Worm (Caenorhabditis elegans) whole organism, early embryonic: ENCODE measurements around the gene let-413.

Source experiments
- B0310.2 ChIP-seq: sonication (generic microtip); optimal IDR thresholded peaks from 2 replicates; lab custom pipeline; 2016; ENCODE audit warnings: mild to moderate bottlenecking, missing genetic modification characterization, missing compliant biosample characterization
- F13C5.2 ChIP-seq: sonication (generic microtip); optimal IDR thresholded peaks from 2 replicates; lab custom pipeline; 2017; ENCODE audit warnings: mild to moderate bottlenecking, missing genetic modification characterization, inconsistent platforms, missing compliant biosample characterization
- aly-1 ChIP-seq: sonication (generic microtip); optimal IDR thresholded peaks from 2 replicates; lab custom pipeline; 2016; ENCODE audit warnings: missing genetic modification characterization, missing compliant biosample characterization
- ama-1 ChIP-seq: fragments of 150-350 bp; optimal IDR thresholded peaks from 2 replicates; lab custom pipeline; 2014
- ceh-13 ChIP-seq: fragments of 200-800 bp; sonication (Bioruptor generic); optimal IDR thresholded peaks from 2 replicates; lab custom pipeline; 2018; ENCODE audit warnings: mild to moderate bottlenecking, missing genetic modification characterization, missing compliant biosample characterization
- ceh-36 ChIP-seq: sonication (generic microtip); optimal IDR thresholded peaks from 2 replicates; lab custom pipeline; 2016; ENCODE audit warnings: missing genetic modification characterization, inconsistent platforms, missing compliant biosample characterization
- ets-7 ChIP-seq: sonication (generic microtip); optimal IDR thresholded peaks from 2 replicates; lab custom pipeline; 2016; ENCODE audit warnings: missing genotype, missing genetic modification characterization, missing compliant biosample characterization
- flt-1 ChIP-seq: fragments of 200-800 bp; sonication (Bioruptor generic); IDR thresholded peaks from 2 replicates; pipeline ENCODE4 v1.3.6; 2022; ENCODE audit warnings: missing genetic modification characterization, missing compliant biosample characterization
- hmbx-1 ChIP-seq: sonication (generic microtip); optimal IDR thresholded peaks from 2 replicates; lab custom pipeline; 2016; ENCODE audit warnings: mild to moderate bottlenecking, missing genetic modification characterization, missing compliant biosample characterization
- hmg-4 ChIP-seq: fragments of 200-800 bp; sonication (Bioruptor generic); optimal IDR thresholded peaks from 2 replicates; lab custom pipeline; 2018; ENCODE audit warnings: mild to moderate bottlenecking, missing genetic modification characterization, missing compliant biosample characterization
- hnd-1 ChIP-seq: sonication (generic microtip); optimal IDR thresholded peaks from 2 replicates; lab custom pipeline; 2016; ENCODE audit warnings: missing genetic modification characterization, missing compliant biosample characterization
- pes-1 ChIP-seq: fragments of 200-800 bp; sonication (Bioruptor generic); IDR thresholded peaks from 2 replicates; pipeline ENCODE4 v1.3.6; 2022; ENCODE audit warnings: missing genetic modification reagents, missing genetic modification characterization, missing compliant biosample characterization
- scrt-1 ChIP-seq: fragments of 200-800 bp; sonication (Bioruptor generic); IDR thresholded peaks from 2 replicates; pipeline ENCODE4 v1.3.6; 2022; ENCODE audit warnings: missing genetic modification characterization, missing compliant biosample characterization
- sea-1 ChIP-seq: fragments of 200-800 bp; sonication (Bioruptor generic); conservative IDR thresholded peaks from 2 replicates; pipeline ENCODE4 v1.3.6; 2022; ENCODE audit warnings: missing genetic modification characterization, missing compliant biosample characterization
- tbx-11 ChIP-seq: fragments of 200-800 bp; sonication (Bioruptor generic); IDR thresholded peaks from 2 replicates; pipeline ENCODE4 v1.3.6; 2022; ENCODE audit warnings: missing genetic modification characterization, missing compliant biosample characterization
- tbx-37 ChIP-seq: fragments of 200-800 bp; sonication (Bioruptor generic); conservative IDR thresholded peaks from 2 replicates; pipeline ENCODE4 v1.3.6; 2022; ENCODE audit warnings: missing genetic modification reagents, missing genetic modification characterization, missing compliant biosample characterization
- tra-4 ChIP-seq: sonication (generic microtip); optimal IDR thresholded peaks from 2 replicates; lab custom pipeline; 2017; ENCODE audit warnings: missing genetic modification characterization, missing compliant biosample characterization

The let-413 gene

DNA sequence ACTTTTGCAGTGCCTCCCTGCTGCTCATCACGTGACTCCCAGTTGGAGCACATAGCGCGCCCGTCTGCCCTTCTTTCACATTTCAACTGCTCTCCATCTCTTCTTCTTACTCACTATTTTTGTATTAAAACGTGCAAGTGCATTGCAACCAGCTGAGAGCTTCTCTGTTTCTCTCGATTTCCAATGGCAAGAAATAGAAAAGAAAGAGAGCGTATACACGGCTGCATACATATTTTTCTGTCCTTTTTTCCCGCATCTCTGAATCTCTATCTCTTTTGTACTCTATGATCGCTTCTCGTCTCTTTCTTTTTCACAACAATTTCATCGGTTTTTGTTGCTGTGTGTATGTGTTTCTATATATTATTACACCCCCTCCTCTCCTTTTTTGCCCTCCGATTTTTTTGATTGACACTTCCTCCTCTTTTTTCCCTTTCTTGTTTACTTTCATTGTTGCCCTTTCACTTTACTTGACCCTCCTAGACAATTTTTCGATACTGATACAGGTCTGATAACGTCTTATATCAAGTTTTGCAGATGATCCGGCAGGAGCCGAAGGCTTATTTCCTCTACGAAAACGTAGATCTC lies 23.4 kb upstream of the let-413 start, which contains the start of gene Y97E10AR.1:
TSS of gene Y97E10AR.1 (plus strand) at position 535 of the 585 bp plus-strand sequence.
- TF ChIP-seq tra-4 (tag; lab: Kevin White, UChicago) (no peak), ceh-13 (no peak), flt-1 (GFP tag; lab: Robert Waterston, UW) (no peak), B0310.2 (no peak), scrt-1 (GFP tag; lab: Robert Waterston, UW) (no peak), pes-1 (no peak), F13C5.2 (peak; percentile 22), hmg-4 (peak; percentile 40), ama-1 (lab: Kevin White, UChicago) (no peak), aly-1 (no peak), hmbx-1 (tag; lab: Kevin White, UChicago) (no peak), sea-1 (GFP tag; lab: Robert Waterston, UW) (no peak), hnd-1 (peak; percentile 16), ceh-36 (tag; lab: Kevin White, UChicago) (no peak), tbx-11 (GFP tag; lab: Robert Waterston, UW) (no peak), ets-7 (tag; lab: Kevin White, UChicago) (no peak), tbx-37 (GFP tag; lab: Robert Waterston, UW) (no peak)

DNA sequence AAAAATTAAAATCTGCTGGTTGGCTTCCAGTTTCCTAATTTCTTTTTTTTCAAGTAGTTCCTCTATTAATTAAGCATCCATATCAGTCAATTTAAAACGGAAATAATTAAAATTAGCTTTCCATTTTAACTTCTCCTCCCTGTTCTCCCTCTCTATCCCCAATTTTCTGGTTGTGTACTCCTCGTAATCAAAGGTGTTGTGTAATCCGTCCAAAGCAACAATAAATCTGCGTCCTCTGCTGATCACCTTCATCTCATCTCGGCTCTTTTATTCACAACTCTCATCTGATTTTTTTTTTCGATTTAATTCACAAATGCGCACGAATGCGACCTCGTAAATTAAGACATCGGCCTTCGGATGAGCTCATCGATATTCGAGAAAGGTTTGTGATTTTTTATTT lies 18.3 kb upstream of the let-413 start, which contains the start of gene Y97E10AR.2:
TSS of gene Y97E10AR.2 (plus strand) at position 301 of the 400 bp plus-strand sequence.
- TF ChIP-seq B0310.2 = no peak
- no peak for TF ChIP-seq flt-1 (GFP tag; lab: Robert Waterston, UW)
- TF ChIP-seq tra-4 (tag; lab: Kevin White, UChicago) = no peak
- no peak for TF ChIP-seq tbx-11 (GFP tag; lab: Robert Waterston, UW)
- no peak for TF ChIP-seq aly-1
- TF ChIP-seq ama-1 (lab: Kevin White, UChicago) = no peak
- TF ChIP-seq hmg-4 = no peak
- TF ChIP-seq pes-1 = no peak
- TF ChIP-seq F13C5.2 = no peak
- TF ChIP-seq ceh-36 (tag; lab: Kevin White, UChicago) = no peak
- TF ChIP-seq hnd-1 = no peak
- TF ChIP-seq ceh-13 = no peak
- TF ChIP-seq ets-7 (tag; lab: Kevin White, UChicago) = no peak
- no peak for TF ChIP-seq tbx-37 (GFP tag; lab: Robert Waterston, UW)
- TF ChIP-seq hmbx-1 (tag; lab: Kevin White, UChicago) = no peak
- no peak for TF ChIP-seq scrt-1 (GFP tag; lab: Robert Waterston, UW)
- no peak for TF ChIP-seq sea-1 (GFP tag; lab: Robert Waterston, UW)

DNA sequence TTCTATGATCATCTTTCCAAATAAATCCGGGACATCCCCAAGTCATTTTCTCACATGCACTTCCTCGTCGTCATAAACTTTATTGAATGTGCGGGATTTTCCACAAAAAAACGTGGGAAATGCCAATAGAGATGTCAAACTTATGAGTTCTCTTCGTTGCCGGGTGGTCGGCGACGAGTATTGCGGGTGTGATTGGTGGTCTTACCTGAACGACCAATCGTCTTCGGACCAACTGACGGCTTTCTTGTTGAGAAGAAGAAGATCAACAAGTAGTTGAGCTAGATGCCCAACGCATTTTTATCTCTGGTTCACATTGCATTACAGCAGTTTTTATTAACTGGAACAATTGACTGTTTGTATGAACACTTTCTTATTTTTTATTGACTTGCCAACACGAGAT lies 17.6 kb upstream of the let-413 start:
- TF ChIP-seq F13C5.2 (no peak), ama-1 (lab: Kevin White, UChicago) (no peak), hmg-4 (no peak), ceh-36 (tag; lab: Kevin White, UChicago) (no peak), tra-4 (tag; lab: Kevin White, UChicago) (no peak), scrt-1 (GFP tag; lab: Robert Waterston, UW) (no peak), hnd-1 (no peak), aly-1 (no peak), tbx-37 (GFP tag; lab: Robert Waterston, UW) (no peak)

DNA sequence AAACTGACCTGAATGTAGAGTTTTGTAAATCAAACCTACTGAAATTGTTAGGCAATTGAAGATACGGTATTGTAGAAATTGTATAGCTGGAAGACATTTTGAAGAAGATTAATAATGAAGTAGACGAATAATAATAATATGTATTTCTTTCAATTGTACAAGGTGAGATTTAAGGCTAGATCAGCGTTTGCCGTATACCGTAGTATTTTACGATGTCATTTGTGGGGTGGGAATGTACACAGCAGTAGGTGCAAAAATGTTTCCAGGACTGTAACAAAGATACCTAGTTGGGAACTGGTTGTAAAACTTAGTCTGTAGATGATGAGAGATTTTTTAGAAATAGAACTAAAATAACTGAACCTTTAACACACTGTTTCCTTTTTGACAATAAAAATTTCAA lies 17.0 kb upstream of the let-413 start, which contains the start of gene ceh-76:
TSS of gene ceh-76 (minus strand) at position 101 of the 400 bp plus-strand sequence.
- TF ChIP-seq ama-1 (lab: Kevin White, UChicago) = no peak
- no peak for TF ChIP-seq tbx-37 (GFP tag; lab: Robert Waterston, UW)
- TF ChIP-seq tbx-11 (GFP tag; lab: Robert Waterston, UW) = no peak
- no peak for TF ChIP-seq scrt-1 (GFP tag; lab: Robert Waterston, UW)
- no peak for TF ChIP-seq B0310.2
- TF ChIP-seq hmg-4 = no peak
- TF ChIP-seq ets-7 (tag; lab: Kevin White, UChicago) = no peak
- no peak for TF ChIP-seq pes-1
- TF ChIP-seq F13C5.2 = no peak
- TF ChIP-seq hnd-1 = no peak
- no peak for TF ChIP-seq ceh-13
- no peak for TF ChIP-seq aly-1
- TF ChIP-seq tra-4 (tag; lab: Kevin White, UChicago) = no peak
- no peak for TF ChIP-seq flt-1 (GFP tag; lab: Robert Waterston, UW)
- TF ChIP-seq ceh-36 (tag; lab: Kevin White, UChicago) = no peak
- no peak for TF ChIP-seq sea-1 (GFP tag; lab: Robert Waterston, UW)
- no peak for TF ChIP-seq hmbx-1 (tag; lab: Kevin White, UChicago)

DNA sequence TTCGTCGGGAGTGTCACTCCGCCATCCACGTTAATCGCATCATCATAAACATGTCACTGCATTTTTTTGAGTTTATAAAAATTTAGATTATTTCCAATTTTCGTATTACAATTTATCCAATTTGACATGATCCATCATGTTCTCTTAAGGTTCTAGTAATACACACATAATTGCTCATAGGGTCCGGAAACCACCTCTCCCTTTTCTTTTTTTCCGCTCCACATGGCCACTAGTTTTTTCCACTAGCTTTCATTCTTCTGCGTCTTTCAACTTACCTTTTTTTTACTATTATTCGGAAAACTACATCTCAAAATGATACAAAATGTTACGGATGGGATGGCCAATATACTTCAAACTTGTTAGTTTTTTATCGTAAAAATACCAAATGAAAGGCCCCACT lies 8.3 kb upstream of the let-413 start, which contains the start of gene Y97E10AL.1:
TSS of gene Y97E10AL.1 (plus strand) at position 301 of the 400 bp plus-strand sequence.
- TF ChIP-seq F13C5.2 (no peak), aly-1 (no peak), ets-7 (tag; lab: Kevin White, UChicago) (no peak), flt-1 (GFP tag; lab: Robert Waterston, UW) (no peak), ceh-13 (no peak), pes-1 (no peak), ceh-36 (tag; lab: Kevin White, UChicago) (no peak), hmbx-1 (tag; lab: Kevin White, UChicago) (no peak), tbx-11 (GFP tag; lab: Robert Waterston, UW) (no peak), B0310.2 (no peak), hmg-4 (no peak), scrt-1 (GFP tag; lab: Robert Waterston, UW) (no peak), tra-4 (tag; lab: Kevin White, UChicago) (no peak), ama-1 (lab: Kevin White, UChicago) (no peak), sea-1 (GFP tag; lab: Robert Waterston, UW) (no peak), tbx-37 (GFP tag; lab: Robert Waterston, UW) (no peak), hnd-1 (no peak)

DNA sequence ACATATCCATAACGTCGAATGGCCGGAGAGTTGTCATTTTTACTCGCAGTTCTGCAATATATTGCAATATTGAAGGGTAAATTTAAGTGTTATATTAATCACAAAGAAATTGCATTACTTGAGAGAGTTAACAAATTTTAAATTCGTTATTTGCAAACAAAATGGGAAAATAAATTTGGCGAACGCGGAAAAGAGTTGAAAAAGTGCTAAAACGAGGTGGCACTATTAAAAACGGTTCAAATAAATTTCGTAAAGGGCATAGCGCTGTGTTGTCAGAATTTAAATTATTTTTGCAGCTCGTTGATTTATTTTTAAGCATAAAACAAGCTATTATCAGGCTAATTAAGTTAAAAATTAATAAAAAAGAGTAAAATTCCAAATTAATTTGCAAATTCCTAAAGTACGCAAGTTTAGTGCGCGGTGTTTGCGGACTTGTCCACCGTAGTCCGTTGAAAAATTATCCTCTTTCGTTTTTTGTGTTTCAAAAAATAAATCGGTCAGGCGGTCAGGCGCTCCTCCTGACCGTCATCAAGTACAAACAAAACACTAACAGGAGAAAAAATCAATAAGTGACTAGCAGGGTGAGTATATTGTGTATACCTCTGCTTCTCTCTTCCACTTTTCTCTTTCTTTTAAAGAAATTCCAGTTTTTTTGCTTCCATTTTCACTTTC lies 5.9 kb upstream of the let-413 start, which contains the start of the genes natb-1 and abhd-12:
TSS of gene natb-1 (minus strand) at position 51 of the 672 bp plus-strand sequence.
TSS of gene abhd-12 (plus strand) at position 499 of the 672 bp plus-strand sequence.
- no peak for TF ChIP-seq B0310.2
- no peak for TF ChIP-seq hnd-1
- no peak for TF ChIP-seq sea-1 (GFP tag; lab: Robert Waterston, UW)
- TF ChIP-seq scrt-1 (GFP tag; lab: Robert Waterston, UW) = no peak
- TF ChIP-seq hmg-4 = no peak
- no peak for TF ChIP-seq pes-1
- TF ChIP-seq tra-4 (tag; lab: Kevin White, UChicago) = no peak
- TF ChIP-seq ceh-13 = no peak
- no peak for TF ChIP-seq tbx-37 (GFP tag; lab: Robert Waterston, UW)
- no peak for TF ChIP-seq ceh-36 (tag; lab: Kevin White, UChicago)
- no peak for TF ChIP-seq F13C5.2
- no peak for TF ChIP-seq tbx-11 (GFP tag; lab: Robert Waterston, UW)
